Fruit fly (Drosophila melanogaster): Measurements from ENCODE around the gene CG44194.
A peak's percentile ranks its signal among the peaks of the same experiment; 100 is the strongest.

Gene CG44194

DNA sequence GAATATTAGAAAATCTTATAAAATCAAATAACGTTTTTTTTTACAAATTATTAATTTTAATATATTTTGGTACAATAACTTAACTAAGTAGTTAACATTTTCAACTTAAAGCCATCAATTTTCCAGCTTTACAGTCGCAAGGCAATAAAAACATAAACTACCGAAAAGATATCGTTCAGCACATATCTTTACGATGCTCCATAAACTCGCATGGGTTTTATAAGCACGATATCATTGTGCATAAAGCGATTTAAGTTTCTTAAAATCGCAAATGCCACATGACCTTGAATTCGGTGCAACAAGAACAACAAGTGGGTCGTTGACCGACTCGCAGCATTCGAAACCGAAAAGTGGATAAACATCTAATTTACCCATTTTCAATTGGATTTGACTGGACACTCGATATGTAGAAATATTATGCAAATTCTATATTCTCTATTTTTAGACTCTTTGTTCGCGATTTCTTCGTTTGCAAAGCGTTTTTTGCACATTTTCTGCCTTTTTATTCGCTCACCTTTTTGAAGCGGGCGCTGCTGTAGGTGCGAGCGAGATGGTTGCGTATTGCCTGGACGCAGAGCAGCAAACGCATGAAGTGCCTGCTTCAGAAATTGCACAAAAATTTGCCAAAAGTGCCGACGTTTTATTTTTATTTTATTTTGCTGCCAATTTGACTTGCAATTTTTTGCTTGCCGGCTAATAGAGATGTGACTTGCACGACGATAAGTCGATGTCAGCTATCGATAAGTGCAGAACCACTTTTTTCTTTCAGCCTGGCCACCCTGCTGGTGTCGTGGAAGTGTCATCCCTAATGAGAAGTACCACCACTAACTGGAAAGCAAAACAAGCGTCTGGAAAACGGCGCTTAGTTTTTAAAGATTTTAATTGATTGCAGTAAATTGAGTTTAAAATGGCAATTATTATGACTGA, 36.3 kb downstream of the CG44194 start, which contains the start of gene Spc25 (continued):
- TF ChIP-seq CG10654 (GFP tag; optimal IDR thresholded peaks at IDR 0.05) (peak; percentile 35), Dfd (GFP tag; optimal IDR thresholded peaks at IDR 0.05) (no peak), CG2129 (GFP tag; IDR thresholded peaks at IDR 0.05; ENCODE audit: partially characterized antibody) (peak; percentile 76), tin (GFP tag; optimal IDR thresholded peaks at IDR 0.05) (peak; percentile 64), CG8765 (GFP tag; IDR thresholded peaks at IDR 0.05) (no peak), gfzf (GFP tag; optimal IDR thresholded peaks at IDR 0.05) (peak; percentile 33), Vsx1 (GFP tag; optimal IDR thresholded peaks at IDR 0.05) (no peak), CG6791 (GFP tag; IDR thresholded peaks at IDR 0.05; ENCODE audit: partially characterized antibody) (peak; percentile 96), D19B (GFP tag; optimal IDR thresholded peaks at IDR 0.05) (no peak), Atf-2 (GFP tag; optimal IDR thresholded peaks at IDR 0.05) (peak; percentile 46), schlank (tag; optimal IDR thresholded peaks at IDR 0.05) (no peak), Max (GFP tag; optimal IDR thresholded peaks at IDR 0.05) (no peak), H2.0 (GFP tag; IDR thresholded peaks at IDR 0.05) (peak; percentile 38; the same call in 1 of the 2 replicates), CG34224 (GFP tag; IDR thresholded peaks at IDR 0.05; ENCODE audit: partially characterized antibody) (peak; percentile 93), Scr (GFP tag; IDR thresholded peaks at IDR 0.05; ENCODE audit: partially characterized antibody) (peak; percentile 94), Myb (GFP tag; optimal IDR thresholded peaks at IDR 0.05) (peak; percentile 63), CG32767 (GFP tag; IDR thresholded peaks at IDR 0.05) (no peak), ems (GFP tag; optimal IDR thresholded peaks at IDR 0.05) (peak; percentile 15), CG1603 (tag; optimal IDR thresholded peaks at IDR 0.05) (peak; percentile 72), Bteb2 (GFP tag; optimal IDR thresholded peaks at IDR 0.05) (no peak), Adf1 (GFP tag; IDR thresholded peaks at IDR 0.05) (no peak), Side (GFP tag; optimal IDR thresholded peaks at IDR 0.05) (peak; percentile 67), dmrt11E (tag; optimal IDR thresholded peaks at IDR 0.05) (peak; percentile 12), CG42726 (GFP tag; IDR thresholded peaks at IDR 0.05; ENCODE audit: partially characterized antibody) (peak; percentile 96), vnd (GFP tag; IDR thresholded peaks at IDR 0.05; ENCODE audit: partially characterized antibody) (peak; percentile 87), p53 (GFP tag; optimal IDR thresholded peaks at IDR 0.05) (peak; percentile 34), bsh (GFP tag; optimal IDR thresholded peaks at IDR 0.05) (peak in 1 of 2 experiments; percentile 2), CG9437 (GFP tag; optimal IDR thresholded peaks at IDR 0.05) (no peak), CG4707 (GFP tag; optimal IDR thresholded peaks at IDR 0.05) (no peak), CG6683 (GFP tag; optimal IDR thresholded peaks at IDR 0.05) (no peak), Deaf1 (tag; optimal IDR thresholded peaks at IDR 0.05) (no peak), MESR4 (GFP tag; optimal IDR thresholded peaks at IDR 0.05) (peak; percentile 36), HmgD (GFP tag; optimal IDR thresholded peaks at IDR 0.05) (peak; percentile 82), sc (optimal IDR thresholded peaks at IDR 0.05) (no peak), sc (GFP tag; optimal IDR thresholded peaks at IDR 0.05) (no peak), Mad (GFP tag; optimal IDR thresholded peaks at IDR 0.05) (peak; percentile 46), CG5953 (GFP tag; IDR thresholded peaks at IDR 0.05) (no peak), sisA (GFP tag; IDR thresholded peaks at IDR 0.05) (no peak; the same call in 1 of the 2 replicates), CG13775 (GFP tag; optimal IDR thresholded peaks at IDR 0.05) (peak; percentile 38), CG3281 (GFP tag; optimal IDR thresholded peaks at IDR 0.05) (peak; percentile 9), emc (GFP tag; optimal IDR thresholded peaks at IDR 0.05) (peak; percentile 40), CG7271 (tag; optimal IDR thresholded peaks at IDR 0.05) (no peak), CG11504 (tag; optimal IDR thresholded peaks at IDR 0.05) (peak; percentile 26), Six4 (GFP tag; optimal IDR thresholded peaks at IDR 0.05) (no peak), CG9876 (GFP tag; optimal IDR thresholded peaks at IDR 0.05) (peak; percentile 58), gem (tag; optimal IDR thresholded peaks at IDR 0.05) (peak; percentile 49), CG14965 (GFP tag; optimal IDR thresholded peaks at IDR 0.05; ENCODE audit: borderline replicate concordance) (no peak), NC2β (GFP tag; optimal IDR thresholded peaks at IDR 0.05) (peak; percentile 24)

Data from whole organism, embryonic.